Fruit fly (Drosophila melanogaster) whole organism, embryonic: Measurements from ENCODE around the gene CenB1A.

Source experiments
- Awh ChIP-seq: fragments of 200-800 bp; sonication (Bioruptor generic); IDR thresholded peaks from 2 replicates; pipeline ENCODE4, ENCODE4 v1.3.6; 2022; ENCODE audit warnings: missing biosample characterization, missing genetic modification characterization
- B-H2 ChIP-seq: fragments of 200-800 bp; sonication (Bioruptor generic); optimal IDR thresholded peaks from 2 replicates; lab custom pipeline; 2018; ENCODE audit warnings: missing biosample characterization, mild to moderate bottlenecking, missing genetic modification characterization
- CG10431 ChIP-seq: fragments of 200-800 bp; sonication (Bioruptor generic); optimal IDR thresholded peaks from 3 replicates; lab custom pipeline; 2018; ENCODE audit warnings: missing biosample characterization, mild to moderate bottlenecking, missing genetic modification characterization
- CG14050 ChIP-seq: fragments of 200-800 bp; sonication (Bioruptor generic); IDR thresholded peaks from 3 replicates; pipeline ENCODE4 v1.3.6; 2022; ENCODE audit warnings: missing biosample characterization, missing genetic modification characterization
- CG15073 ChIP-seq: fragments of 200-800 bp; sonication (Bioruptor generic); optimal IDR thresholded peaks from 2 replicates; lab custom pipeline; 2016; ENCODE audit warnings: missing biosample characterization, missing genetic modification characterization
- CG16779 ChIP-seq: fragments of 200-800 bp; sonication (Bioruptor generic); IDR thresholded peaks from 2 replicates; pipeline ENCODE4 v1.3.6; 2022; ENCODE audit warnings: missing biosample characterization, missing genetic modification characterization
- CG16863 ChIP-seq: fragments of 200-800 bp; sonication (Bioruptor generic); optimal IDR thresholded peaks from 3 replicates; lab custom pipeline; 2016; ENCODE audit warnings: missing biosample characterization, missing genetic modification characterization
- CG17802 ChIP-seq: fragments of 200-800 bp; sonication (Bioruptor generic); optimal IDR thresholded peaks from 2 replicates; lab custom pipeline; 2018; ENCODE audit warnings: missing biosample characterization, mild to moderate bottlenecking, missing genetic modification characterization, moderate library complexity
- CG30431 ChIP-seq: fragments of 200-800 bp; sonication (Bioruptor generic); optimal IDR thresholded peaks from 2 replicates; lab custom pipeline; 2017; ENCODE audit warnings: missing biosample characterization, missing genetic modification characterization
- CG4707 ChIP-seq: fragments of 200-800 bp; sonication (Bioruptor generic); optimal IDR thresholded peaks from 2 replicates; lab custom pipeline; 2018; ENCODE audit warnings: missing biosample characterization, mild to moderate bottlenecking, missing genetic modification characterization, moderate library complexity
- CG6272 ChIP-seq: fragments of 200-800 bp; sonication (Bioruptor generic); IDR thresholded peaks from 2 replicates; pipeline ENCODE4 v1.3.6; 2022; ENCODE audit warnings: missing biosample characterization, missing genetic modification characterization
- CG7839 ChIP-seq: fragments of 200-800 bp; sonication (Bioruptor generic); optimal IDR thresholded peaks from 3 replicates; lab custom pipeline; 2018; ENCODE audit warnings: missing biosample characterization, mild to moderate bottlenecking, missing genetic modification characterization, moderate library complexity
- CG8478 ChIP-seq: fragments of >200 bp; optimal IDR thresholded peaks from 2 replicates; lab custom pipeline; 2018
- CG8765 ChIP-seq: fragments of 200-800 bp; sonication (Bioruptor generic); IDR thresholded peaks from 2 replicates; pipeline ENCODE4 v1.3.6; 2022; ENCODE audit warnings: missing biosample characterization, missing genetic modification characterization
- Chrac-16 ChIP-seq: fragments of 200-800 bp; sonication (Bioruptor generic); optimal IDR thresholded peaks from 3 replicates; lab custom pipeline; 2016; ENCODE audit warnings: missing biosample characterization, missing genetic modification characterization
- E2f1 ChIP-seq: fragments of 200-800 bp; sonication (Bioruptor generic); IDR thresholded peaks from 2 replicates; pipeline ENCODE4 v1.3.6; 2022; ENCODE audit warnings: missing biosample characterization, missing genetic modification characterization
- Ets97D ChIP-seq: fragments of 200-800 bp; sonication (Bioruptor generic); optimal IDR thresholded peaks from 3 replicates; lab custom pipeline; 2016; ENCODE audit warnings: missing biosample characterization, missing genetic modification characterization
- Fer1 ChIP-seq: fragments of 200-800 bp; sonication (Bioruptor generic); optimal IDR thresholded peaks from 2 replicates; lab custom pipeline; 2017; ENCODE audit warnings: missing biosample characterization, mild to moderate bottlenecking, missing genetic modification characterization
- Hey ChIP-seq: fragments of 200-800 bp; sonication (Bioruptor generic); optimal IDR thresholded peaks from 3 replicates; lab custom pipeline; 2018; ENCODE audit warnings: missing biosample characterization, mild to moderate bottlenecking, missing genetic modification characterization
- HmgD ChIP-seq: fragments of 200-800 bp; sonication (Bioruptor generic); optimal IDR thresholded peaks from 3 replicates; lab custom pipeline; 2016; ENCODE audit warnings: missing biosample characterization, missing genetic modification characterization
- Hmr ChIP-seq: fragments of 200-800 bp; sonication (Bioruptor generic); optimal IDR thresholded peaks from 3 replicates; lab custom pipeline; 2017; ENCODE audit warnings: mild to moderate bottlenecking, missing biosample characterization, missing genetic modification reagents, missing genetic modification characterization
- MBD-R2 ChIP-seq: fragments of 200-800 bp; sonication (Bioruptor generic); IDR thresholded peaks from 2 replicates; pipeline ENCODE4 v1.3.6; 2022; ENCODE audit warnings: missing biosample characterization, missing genetic modification characterization
- NFAT ChIP-seq: fragments of 200-800 bp; sonication (Bioruptor generic); IDR thresholded peaks from 2 replicates; pipeline ENCODE4 v1.3.6; 2022; ENCODE audit warnings: missing biosample characterization, missing genetic modification characterization
- Nf-YA ChIP-seq: fragments of 200-800 bp; sonication (Bioruptor generic); IDR thresholded peaks from 2 replicates; pipeline ENCODE4 v1.3.6; 2022; ENCODE audit warnings: missing biosample characterization, missing genetic modification characterization
- Six4 ChIP-seq: fragments of 200-800 bp; sonication (Bioruptor generic); optimal IDR thresholded peaks from 2 replicates; lab custom pipeline; 2016; ENCODE audit warnings: missing biosample characterization, missing genetic modification characterization
- TFAM ChIP-seq: fragments of 200-800 bp; sonication (Bioruptor generic); optimal IDR thresholded peaks from 2 replicates; lab custom pipeline; 2017; ENCODE audit warnings: missing biosample characterization, missing genetic modification characterization, inconsistent platforms
- Taf1 ChIP-seq: fragments of 200-800 bp; sonication (Bioruptor generic); IDR thresholded peaks from 2 replicates; pipeline ENCODE4 v1.3.6; 2022; ENCODE audit warnings: missing biosample characterization, missing genetic modification characterization
- Trl ChIP-seq, 3 experiments: fragments of >200 bp in 2 of 3; fragments of 200-800 bp in 1 of 3; sonication (Bioruptor generic) in 1 of 3; optimal IDR thresholded peaks; 2 replicates in 1 of 3; 3 replicates in 2 of 3; lab custom pipeline; 2016 to 2017; ENCODE audit warnings: missing biosample characterization in 1 of 3, missing genetic modification characterization in 1 of 3
- YL-1 ChIP-seq: fragments of 200-800 bp; sonication (Bioruptor generic); optimal IDR thresholded peaks from 3 replicates; lab custom pipeline; 2017; ENCODE audit warnings: missing biosample characterization, mild to moderate bottlenecking, missing genetic modification characterization
- abd-A ChIP-seq: fragments of 200-800 bp; sonication (Bioruptor generic); optimal IDR thresholded peaks from 3 replicates; lab custom pipeline; 2019; ENCODE audit warnings: missing biosample characterization, mild to moderate bottlenecking, missing genetic modification characterization, moderate library complexity
- amos ChIP-seq: fragments of 200-800 bp; sonication (Bioruptor generic); IDR thresholded peaks from 2 replicates; pipeline ENCODE4 v1.3.6; 2022; ENCODE audit warnings: missing biosample characterization, missing genetic modification characterization; ENCODE audit not compliant: partially characterized antibody
- ap ChIP-seq: fragments of 200-800 bp; sonication (Bioruptor generic); IDR thresholded peaks from 2 replicates; pipeline ENCODE4 v1.3.6; 2022; ENCODE audit warnings: missing biosample characterization, missing genetic modification characterization
- bigmax ChIP-seq: fragments of 200-800 bp; sonication (Bioruptor generic); optimal IDR thresholded peaks from 2 replicates; lab custom pipeline; 2018; ENCODE audit warnings: missing biosample characterization, mild to moderate bottlenecking, missing genetic modification characterization
- bowl ChIP-seq: fragments of 200-800 bp; sonication (Bioruptor generic); IDR thresholded peaks from 2 replicates; pipeline ENCODE4 v1.3.6; 2022; ENCODE audit warnings: missing biosample characterization, missing genetic modification characterization
- caup ChIP-seq: fragments of 200-800 bp; sonication (Bioruptor generic); optimal IDR thresholded peaks from 3 replicates; lab custom pipeline; 2017; ENCODE audit warnings: missing biosample characterization, mild to moderate bottlenecking, missing genetic modification characterization, moderate library complexity; ENCODE audit not compliant: severe bottlenecking
- chif ChIP-seq, 2 experiments: fragments of 200-800 bp; sonication (Bioruptor generic); optimal IDR thresholded peaks; 3 replicates each; lab custom pipeline; 2016; ENCODE audit warnings: missing biosample characterization in 2 of 2, missing genetic modification characterization in 2 of 2
- chm ChIP-seq: fragments of 200-800 bp; sonication (Bioruptor generic); IDR thresholded peaks from 2 replicates; pipeline ENCODE4 v1.3.6; 2022; ENCODE audit warnings: missing biosample characterization, missing genetic modification characterization
- da ChIP-seq: fragments of 200-800 bp; sonication (Bioruptor generic); optimal IDR thresholded peaks from 2 replicates; lab custom pipeline; 2016; ENCODE audit warnings: missing biosample characterization, missing genetic modification characterization
- eyg ChIP-seq: fragments of 200-800 bp; sonication (Bioruptor generic); optimal IDR thresholded peaks from 3 replicates; lab custom pipeline; 2016; ENCODE audit warnings: missing biosample characterization, missing genetic modification characterization
- grau ChIP-seq: fragments of 200-800 bp; optimal IDR thresholded peaks from 3 replicates; lab custom pipeline; 2019; ENCODE audit warnings: missing biosample characterization, mild to moderate bottlenecking, missing genetic modification characterization, moderate library complexity
- gsb-n ChIP-seq: fragments of 200-800 bp; sonication (Bioruptor generic); optimal IDR thresholded peaks from 3 replicates; lab custom pipeline; 2018; ENCODE audit warnings: missing biosample characterization, mild to moderate bottlenecking, missing genetic modification characterization
- gt ChIP-seq: fragments of 200-800 bp; sonication (Bioruptor generic); IDR thresholded peaks from 2 replicates; pipeline ENCODE4 v1.3.6; 2022; ENCODE audit warnings: missing biosample characterization, missing genetic modification characterization
- hbn ChIP-seq: fragments of 200-800 bp; sonication (Bioruptor generic); IDR thresholded peaks from 2 replicates; pipeline ENCODE4 v1.3.6; 2022; ENCODE audit warnings: missing biosample characterization, missing genetic modification characterization; ENCODE audit not compliant: partially characterized antibody
- insv ChIP-seq, 2 experiments: fragments of 200-800 bp; sonication (Bioruptor generic); optimal IDR thresholded peaks; 3 replicates each; lab custom pipeline; 2016 to 2018; ENCODE audit warnings: missing biosample characterization in 2 of 2, missing genetic modification characterization in 2 of 2
- nerfin-1 ChIP-seq: fragments of 200-800 bp; sonication (Bioruptor generic); optimal IDR thresholded peaks from 3 replicates; lab custom pipeline; 2019; ENCODE audit warnings: missing biosample characterization, mild to moderate bottlenecking, missing genetic modification characterization, moderate library complexity
- onecut ChIP-seq: fragments of 200-800 bp; sonication (Bioruptor generic); IDR thresholded peaks from 2 replicates; pipeline ENCODE4 v1.3.6; 2022; ENCODE audit warnings: missing biosample characterization, missing genetic modification characterization
- pros ChIP-seq: fragments of 200-800 bp; sonication (Bioruptor generic); optimal IDR thresholded peaks from 3 replicates; lab custom pipeline; 2019; ENCODE audit warnings: missing biosample characterization, mild to moderate bottlenecking, missing genetic modification characterization, moderate library complexity
- ro ChIP-seq: fragments of 200-800 bp; sonication (Bioruptor generic); IDR thresholded peaks from 2 replicates; pipeline ENCODE4 v1.3.6; 2022; ENCODE audit warnings: missing biosample characterization, missing genetic modification characterization
- sens ChIP-seq: fragments of 200-800 bp; sonication (Bioruptor generic); peaks from one replicate; lab custom pipeline; 2016; ENCODE audit warnings: missing biosample characterization, missing genetic modification characterization
- slbo ChIP-seq: fragments of 200-800 bp; sonication (Bioruptor generic); IDR thresholded peaks from 2 replicates; pipeline ENCODE4 v1.3.6; 2022; ENCODE audit warnings: missing biosample characterization, missing genetic modification characterization

Gene CenB1A

dm6 chr3R:23156865-23157515, 38.8 kb downstream of the CenB1A start (continued):
- TF ChIP-seq Trl (optimal IDR thresholded peaks at IDR 0.05; lab: Kevin White, UChicago) (peak in 1 of 2 experiments; percentile 16), Trl (GFP tag; optimal IDR thresholded peaks at IDR 0.05; lab: Kevin White, UChicago) (no peak), Six4 (no peak), CG8478 (lab: Kevin White, UChicago) (peak; percentile 79), eyg (GFP tag; lab: Kevin White, UChicago) (no peak), Hmr (GFP tag; lab: Kevin White, UChicago) (peak; percentile 32), abd-A (peak; percentile 91), Nf-YA (GFP tag; lab: Robert Waterston, UW) (0 out of 2 replicates have a peak, but pooled peaks have one; percentile 13), chm (GFP tag; lab: Robert Waterston, UW) (peak; percentile 44; the same call in 1 of the 2 replicates), caup (GFP tag; lab: Kevin White, UChicago) (peak; percentile 36), CG30431 (GFP tag; lab: Kevin White, UChicago) (no peak), CG10431 (GFP tag; lab: Kevin White, UChicago) (peak; percentile 80), CG16779 (GFP tag; lab: Robert Waterston, UW) (peak; percentile 44; the same call in 1 of the 2 replicates), Hey (tag; lab: Kevin White, UChicago) (peak; percentile 54), B-H2 (GFP tag; lab: Kevin White, UChicago) (peak; percentile 9), CG6272 (GFP tag; lab: Robert Waterston, UW) (no peak), Ets97D (GFP tag; lab: Kevin White, UChicago) (peak; percentile 12), chif (GFP tag; optimal IDR thresholded peaks at IDR 0.05; lab: Kevin White, UChicago) (no peak), NFAT (GFP tag; lab: Robert Waterston, UW) (no peak), CG17802 (tag; lab: Kevin White, UChicago) (no peak), ap (GFP tag; lab: Robert Waterston, UW) (no peak), Chrac-16 (GFP tag; lab: Kevin White, UChicago) (no peak), bigmax (GFP tag; lab: Kevin White, UChicago) (no peak), amos (GFP tag; lab: Robert Waterston, UW) (peak; percentile 4; the same call in 1 of the 2 replicates), onecut (GFP tag; lab: Robert Waterston, UW) (0 out of 2 replicates have a peak, but pooled peaks have one; percentile 5), da (no peak), Taf1 (GFP tag; lab: Robert Waterston, UW) (no peak), hbn (GFP tag; lab: Robert Waterston, UW) (no peak; the same call in 1 of the 2 replicates), CG14050 (GFP tag; lab: Robert Waterston, UW) (no peak), CG15073 (no peak), slbo (GFP tag; lab: Robert Waterston, UW) (no peak), sens (GFP tag; lab: Kevin White, UChicago) (peak; percentile 54), Fer1 (GFP tag; lab: Kevin White, UChicago) (peak; percentile 28), YL-1 (GFP tag; lab: Kevin White, UChicago) (peak; percentile 56), CG7839 (peak; percentile 14), ro (no peak), CG8765 (GFP tag; lab: Robert Waterston, UW) (no peak), bowl (GFP tag; lab: Robert Waterston, UW) (no peak), TFAM (GFP tag; lab: Kevin White, UChicago) (no peak), gsb-n (peak; percentile 0), Awh (0 out of 2 replicates have a peak, but pooled peaks have one; percentile 8), nerfin-1 (tag; lab: Kevin White, UChicago) (peak; percentile 77), insv (GFP tag; optimal IDR thresholded peaks at IDR 0.05; lab: Kevin White, UChicago) (peak in 1 of 2 experiments; percentile 95), MBD-R2 (GFP tag; lab: Robert Waterston, UW) (0 out of 2 replicates have a peak, but pooled peaks have one; percentile 12), pros (GFP tag; lab: Kevin White, UChicago) (peak; percentile 63), grau (tag; lab: Kevin White, UChicago) (no peak), E2f1 (no peak), HmgD (no peak), CG16863 (no peak), CG4707 (GFP tag; lab: Kevin White, UChicago) (peak; percentile 35), gt (GFP tag; lab: Robert Waterston, UW) (no peak)
